Worm (Caenorhabditis elegans) whole organism, young adult: Measurements from ENCODE around the gene Y39A3CL.3.

Experiments used
- B0019.2 ChIP-seq: fragments of 200-800 bp; sonication (Bioruptor generic); conservative IDR thresholded peaks from 2 replicates; pipeline ENCODE4 v1.3.6; 2022; ENCODE audit warnings: missing genetic modification reagents, missing genetic modification characterization, missing compliant biosample characterization
- B0035.1 ChIP-seq: sonication (generic microtip); optimal IDR thresholded peaks from 2 replicates; lab custom pipeline; 2016; ENCODE audit warnings: missing genetic modification characterization, mild to moderate bottlenecking, missing compliant biosample characterization, missing genotype, missing genetic modification reagents
- F22D6.2 ChIP-seq: sonication (generic microtip); optimal IDR thresholded peaks from 2 replicates; lab custom pipeline; 2016; ENCODE audit warnings: mild to moderate bottlenecking, missing genetic modification characterization, missing compliant biosample characterization
- F23B12.7 ChIP-seq: sonication (generic microtip); optimal IDR thresholded peaks from 2 replicates; lab custom pipeline; 2017; ENCODE audit warnings: missing genetic modification characterization, mild to moderate bottlenecking, missing compliant biosample characterization, antibody characterized with exemption, moderate library complexity; ENCODE audit not compliant: insufficient read depth
- F39B2.1 ChIP-seq: fragments of 200-800 bp; sonication (Bioruptor generic); IDR thresholded peaks from 2 replicates; pipeline ENCODE4 v1.3.6; 2022; ENCODE audit warnings: missing genetic modification reagents, missing genetic modification characterization, missing compliant biosample characterization
- F52B5.7 ChIP-seq: sonication (generic microtip); optimal IDR thresholded peaks from 2 replicates; lab custom pipeline; 2016; ENCODE audit warnings: mild to moderate bottlenecking, missing genetic modification characterization, missing compliant biosample characterization
- K11D2.4 ChIP-seq: fragments of 200-800 bp; sonication (Bioruptor generic); IDR thresholded peaks from 2 replicates; pipeline ENCODE4 v1.3.6; 2022; ENCODE audit warnings: missing genetic modification reagents, missing genetic modification characterization, missing compliant biosample characterization
- Y53G8AR.9 ChIP-seq: fragments of 200-800 bp; sonication (Bioruptor generic); conservative IDR thresholded peaks from 2 replicates; pipeline ENCODE4 v1.3.6; 2022; ENCODE audit warnings: missing genetic modification reagents, missing genetic modification characterization, missing compliant biosample characterization
- ZK185.1 ChIP-seq: sonication (generic microtip); optimal IDR thresholded peaks from 2 replicates; lab custom pipeline; 2016; ENCODE audit warnings: mild to moderate bottlenecking, missing genetic modification characterization, missing compliant biosample characterization; ENCODE audit not compliant: poor library complexity, severe bottlenecking
- akir-1 ChIP-seq: fragments of 200-800 bp; sonication (Bioruptor generic); optimal IDR thresholded peaks from 2 replicates; lab custom pipeline; 2018; ENCODE audit warnings: mild to moderate bottlenecking, missing genetic modification characterization, moderate library complexity, missing compliant biosample characterization
- aptf-2 ChIP-seq: fragments of 200-800 bp; sonication (Bioruptor generic); conservative IDR thresholded peaks from 2 replicates; pipeline ENCODE4 v1.3.6; 2022; ENCODE audit warnings: missing genetic modification reagents, missing genetic modification characterization, missing compliant biosample characterization
- bed-1 ChIP-seq: fragments of 200-800 bp; sonication (Bioruptor generic); IDR thresholded peaks from 2 replicates; pipeline ENCODE4 v1.3.6; 2022; ENCODE audit warnings: missing genetic modification reagents, missing genetic modification characterization, missing compliant biosample characterization
- bed-2 ChIP-seq: fragments of 200-800 bp; sonication (Bioruptor generic); IDR thresholded peaks from 2 replicates; pipeline ENCODE4 v1.3.6; 2022; ENCODE audit warnings: missing genetic modification reagents, missing genetic modification characterization, missing compliant biosample characterization
- cebp-1 ChIP-seq, 2 experiments: fragments of 200-800 bp in 1 of 2; sonication (Bioruptor generic) in 1 of 2; sonication (generic microtip) in 1 of 2; IDR thresholded peaks in 1 of 2; optimal IDR thresholded peaks in 1 of 2; 2 replicates each; pipeline versions ENCODE4 v1.3.6 to Lab custom; 2017 to 2022; ENCODE audit warnings: missing compliant biosample characterization in 2 of 2, missing genetic modification characterization in 2 of 2, mild to moderate bottlenecking in 1 of 2, missing genetic modification reagents in 1 of 2, moderate library complexity in 1 of 2
- cebp-2 ChIP-seq: fragments of 200-800 bp; sonication (Bioruptor generic); IDR thresholded peaks from 2 replicates; pipeline ENCODE4 v1.3.6; 2022; ENCODE audit warnings: missing genetic modification characterization, missing compliant biosample characterization
- ceh-40 ChIP-seq: fragments of 200-800 bp; sonication (Bioruptor generic); IDR thresholded peaks from 2 replicates; pipeline ENCODE4 v1.3.6; 2022; ENCODE audit warnings: missing genetic modification characterization, missing compliant biosample characterization
- chd-7 ChIP-seq: sonication (generic microtip); optimal IDR thresholded peaks from 2 replicates; lab custom pipeline; 2016; ENCODE audit warnings: mild to moderate bottlenecking, missing genetic modification characterization, moderate library complexity, missing compliant biosample characterization
- dpl-1 ChIP-seq: fragments of 150-350 bp; optimal IDR thresholded peaks from 2 replicates; lab custom pipeline; 2014; ENCODE audit warnings: missing biosample characterization, missing genetic modification reagents, missing genetic modification characterization
- egl-44 ChIP-seq: fragments of 200-800 bp; sonication (Bioruptor generic); IDR thresholded peaks from 2 replicates; pipeline ENCODE4 v1.3.6; 2022; ENCODE audit warnings: missing genetic modification reagents, missing genetic modification characterization, missing compliant biosample characterization
- egrh-3 ChIP-seq: fragments of 200-800 bp; sonication (Bioruptor generic); IDR thresholded peaks from 2 replicates; pipeline ENCODE4 v1.3.6; 2022; ENCODE audit warnings: missing genetic modification reagents, missing genetic modification characterization, missing compliant biosample characterization
- ekl-4 ChIP-seq: fragments of 200-800 bp; sonication (Bioruptor generic); IDR thresholded peaks from 2 replicates; pipeline ENCODE4 v1.3.6; 2022; ENCODE audit warnings: missing genetic modification reagents, missing genetic modification characterization, missing compliant biosample characterization
- gei-17 ChIP-seq: fragments of 200-800 bp; sonication (Bioruptor generic); optimal IDR thresholded peaks from 2 replicates; lab custom pipeline; 2018; ENCODE audit warnings: mild to moderate bottlenecking, missing genetic modification characterization, missing compliant biosample characterization
- hmg-20 ChIP-seq: fragments of 200-800 bp; sonication (Bioruptor generic); IDR thresholded peaks from 2 replicates; pipeline ENCODE4 v1.3.6; 2022; ENCODE audit warnings: missing genetic modification reagents, missing genetic modification characterization, missing compliant biosample characterization
- hrde-1 ChIP-seq: sonication (generic microtip); optimal IDR thresholded peaks from 2 replicates; lab custom pipeline; 2016; ENCODE audit warnings: missing genetic modification characterization, mild to moderate bottlenecking, missing compliant biosample characterization, moderate library complexity, missing genotype, missing genetic modification reagents, borderline replicate concordance
- lag-1 ChIP-seq: fragments of 200-800 bp; sonication (Bioruptor generic); IDR thresholded peaks from 2 replicates; pipeline ENCODE4 v1.3.6; 2022; ENCODE audit warnings: missing genetic modification reagents, missing genetic modification characterization, missing compliant biosample characterization
- madf-6 ChIP-seq: fragments of 200-800 bp; sonication (Bioruptor generic); IDR thresholded peaks from 2 replicates; pipeline ENCODE4 v1.3.6; 2022; ENCODE audit warnings: missing genetic modification reagents, missing genetic modification characterization, missing compliant biosample characterization
- mcd-1 ChIP-seq: fragments of 200-800 bp; sonication (Bioruptor generic); IDR thresholded peaks from 2 replicates; pipeline ENCODE4 v1.3.6; 2022; ENCODE audit warnings: missing genetic modification reagents, missing genetic modification characterization, missing compliant biosample characterization
- nfya-2 ChIP-seq: fragments of 200-800 bp; sonication (Bioruptor generic); IDR thresholded peaks from 2 replicates; pipeline ENCODE4 v1.3.6; 2022; ENCODE audit warnings: missing genetic modification reagents, missing genetic modification characterization, missing compliant biosample characterization
- nhr-120 ChIP-seq: fragments of 200-800 bp; sonication (Bioruptor generic); IDR thresholded peaks from 2 replicates; pipeline ENCODE4 v1.3.6; 2022; ENCODE audit warnings: missing genetic modification characterization, missing compliant biosample characterization
- nhr-27 ChIP-seq: fragments of 200-800 bp; sonication (Bioruptor generic); optimal IDR thresholded peaks from 2 replicates; lab custom pipeline; 2018; ENCODE audit warnings: mild to moderate bottlenecking, missing genetic modification characterization, moderate library complexity, missing compliant biosample characterization
- tbx-9 ChIP-seq: sonication (generic microtip); optimal IDR thresholded peaks from 2 replicates; lab custom pipeline; 2016; ENCODE audit warnings: borderline replicate concordance, missing genetic modification characterization, inconsistent platforms, missing compliant biosample characterization
- zfh-2 ChIP-seq: fragments of 200-800 bp; sonication (Bioruptor generic); conservative IDR thresholded peaks from 2 replicates; pipeline ENCODE4 v1.3.6; 2022; ENCODE audit warnings: missing genetic modification reagents, missing genetic modification characterization, missing compliant biosample characterization
- zim-3 ChIP-seq: sonication (generic microtip); optimal IDR thresholded peaks from 2 replicates; lab custom pipeline; 2017; ENCODE audit warnings: mild to moderate bottlenecking, missing genetic modification characterization, moderate library complexity, missing compliant biosample characterization
- ztf-25 ChIP-seq: fragments of 200-800 bp; sonication (Bioruptor generic); IDR thresholded peaks from 2 replicates; pipeline ENCODE4 v1.3.6; 2022; ENCODE audit warnings: missing genetic modification reagents, missing genetic modification characterization, missing compliant biosample characterization
- ztf-28 ChIP-seq: fragments of 200-800 bp; sonication (Bioruptor generic); IDR thresholded peaks from 2 replicates; pipeline ENCODE4 v1.3.6; 2022; ENCODE audit warnings: missing genetic modification reagents, missing genetic modification characterization, missing compliant biosample characterization

Y39A3CL.3 gene

DNA sequence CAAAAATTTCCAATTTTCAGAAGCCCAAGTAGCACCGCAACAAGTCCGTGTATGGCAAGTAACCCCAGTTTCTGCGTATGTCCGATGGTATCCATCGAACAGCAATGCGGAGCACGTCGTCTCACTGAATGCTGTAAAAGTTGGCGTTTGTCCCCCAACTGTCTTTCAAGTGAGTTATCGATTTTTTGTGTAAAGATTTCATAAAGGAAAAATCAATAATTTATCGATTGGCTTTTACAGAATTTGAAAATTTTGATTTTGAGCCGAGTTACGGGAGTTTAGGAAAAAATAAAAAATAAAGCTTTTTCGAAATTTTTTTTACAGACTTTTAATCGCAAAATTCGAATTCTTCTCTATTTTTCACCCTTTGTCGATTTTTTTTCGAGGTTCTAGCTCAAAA, 16.5 kb downstream of the Y39A3CL.3 start:
- no peak for TF ChIP-seq F52B5.7 (tag; lab: Kevin White, UChicago)
- TF ChIP-seq ZK185.1 (tag; lab: Kevin White, UChicago), result no peak
- TF ChIP-seq nhr-27 (tag; lab: Kevin White, UChicago), result no peak
- TF ChIP-seq bed-1, result no peak
- no peak for TF ChIP-seq F22D6.2 (tag; lab: Kevin White, UChicago)
- TF ChIP-seq nfya-2 (GFP tag; lab: Robert Waterston, UW), result no peak
- no peak for TF ChIP-seq B0019.2 (GFP tag; lab: Robert Waterston, UW)
- TF ChIP-seq akir-1 (GFP tag; lab: Kevin White, UChicago), result no peak
- TF ChIP-seq hmg-20 (GFP tag; lab: Robert Waterston, UW), result no peak

DNA sequence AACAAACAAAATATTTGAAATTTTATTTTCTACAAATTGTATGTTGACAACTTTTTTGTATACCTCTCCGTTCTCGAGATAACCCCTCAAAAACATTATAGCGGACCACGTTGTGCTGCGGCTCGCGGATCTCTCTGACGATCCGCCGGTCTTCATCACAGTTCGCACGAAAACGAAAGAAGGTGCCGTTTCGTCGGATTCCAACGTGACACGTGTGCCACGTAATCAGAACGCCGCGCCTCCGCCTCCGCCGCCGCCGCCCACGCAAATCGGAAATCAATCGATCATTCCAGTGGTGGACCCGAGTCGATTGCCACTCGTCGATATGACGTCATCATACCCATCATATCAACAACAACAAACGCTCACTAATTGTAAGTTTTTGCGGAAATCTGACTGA, 21.8 kb downstream of the Y39A3CL.3 start:
- TF ChIP-seq egl-44 (GFP tag; lab: Robert Waterston, UW) (no peak), zfh-2 (GFP tag; lab: Robert Waterston, UW) (peak; percentile 69)

DNA sequence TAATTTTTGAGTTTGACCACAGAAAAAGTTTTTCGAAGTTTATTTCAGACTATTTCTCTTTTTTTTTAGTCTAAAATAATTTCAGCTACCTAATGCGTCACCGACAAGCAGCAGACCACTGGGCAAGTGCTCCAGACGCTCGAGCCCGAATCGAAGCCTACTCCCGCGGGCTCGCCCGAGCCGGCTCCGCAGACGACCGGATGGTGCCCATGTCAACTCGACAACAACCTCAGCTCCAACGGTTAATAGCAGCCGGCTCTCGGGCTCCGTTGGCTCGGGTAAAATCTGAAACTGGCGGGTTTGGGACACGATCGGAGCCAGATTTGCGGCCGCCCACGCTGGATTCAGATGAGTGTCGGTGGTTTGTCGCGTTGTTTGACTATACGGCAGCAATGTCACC, 25.4 kb downstream of the Y39A3CL.3 start:
- TF ChIP-seq K11D2.4 (no peak), madf-6 (GFP tag; lab: Robert Waterston, UW) (no peak), egrh-3 (peak; percentile 58; the same call in 1 of the 2 replicates), ztf-25 (GFP tag; lab: Robert Waterston, UW) (no peak), dpl-1 (GFP tag; lab: Kevin White, UChicago) (no peak), chd-7 (tag; lab: Kevin White, UChicago) (no peak), zfh-2 (GFP tag; lab: Robert Waterston, UW) (peak; percentile 93), ekl-4 (GFP tag; lab: Robert Waterston, UW) (no peak)

DNA sequence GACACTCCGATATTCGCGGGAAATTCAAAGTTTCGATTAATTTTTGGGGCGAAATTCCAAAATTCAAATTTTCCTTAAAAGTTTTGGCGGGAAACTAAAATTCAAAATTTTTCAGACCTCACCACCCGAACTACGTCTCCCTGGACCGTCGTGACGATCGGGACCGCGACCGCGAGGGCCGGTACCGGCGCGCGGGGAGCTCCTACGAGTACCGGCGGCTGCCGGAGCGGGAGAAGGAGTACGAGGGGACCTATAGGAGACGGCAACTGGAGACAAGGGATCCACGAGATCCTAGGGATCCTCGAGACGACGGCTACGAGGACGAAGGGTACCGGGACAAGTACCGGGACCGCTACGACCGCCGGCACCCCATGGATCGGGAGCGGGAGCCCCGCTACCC, 26.9 kb downstream of the Y39A3CL.3 start:
- TF ChIP-seq F52B5.7 (tag; lab: Kevin White, UChicago) (no peak), zfh-2 (GFP tag; lab: Robert Waterston, UW) (peak; percentile 59), zim-3 (no peak), aptf-2 (0 out of 2 replicates have a peak, but pooled peaks have one; percentile 24), egrh-3 (peak; percentile 80), nhr-120 (GFP tag; lab: Robert Waterston, UW) (no peak)
- TF ChIP-seq, all 124 proteins: peak for 3

DNA sequence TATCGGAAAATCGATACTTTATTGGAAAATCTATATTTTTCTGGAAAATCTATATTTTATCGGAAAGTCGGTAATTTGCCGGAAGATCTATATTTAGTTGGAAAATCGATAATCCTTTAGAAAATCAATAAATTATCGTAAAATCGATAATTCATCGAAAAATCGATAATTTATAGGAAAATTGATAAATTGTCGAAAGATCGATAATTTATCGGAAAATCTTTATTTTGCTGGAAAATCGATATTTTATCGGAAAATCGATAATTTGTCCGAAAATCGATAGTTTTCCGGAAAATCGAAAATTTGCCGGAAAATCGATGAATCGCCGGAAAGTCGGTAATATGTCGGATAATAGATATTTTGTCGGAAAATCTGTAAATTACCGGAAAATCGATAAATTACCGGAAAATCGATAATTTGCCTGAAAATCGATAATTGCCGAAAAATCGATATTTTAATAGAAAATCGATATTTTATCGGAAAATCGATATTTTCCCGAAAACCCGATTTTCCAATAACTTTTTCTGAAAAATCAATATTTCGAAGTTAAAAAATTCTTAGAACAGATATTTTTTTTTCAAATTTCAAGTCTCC, 27.9 kb downstream of the Y39A3CL.3 start:
- TF ChIP-seq cebp-1 (GFP tag; IDR thresholded peaks at IDR 0.05; lab: Robert Waterston, UW) (no peak), cebp-1 (tag; optimal IDR thresholded peaks at IDR 0.05; lab: Kevin White, UChicago) (no peak), hmg-20 (GFP tag; lab: Robert Waterston, UW) (no peak), gei-17 (GFP tag; lab: Kevin White, UChicago) (no peak), nfya-2 (GFP tag; lab: Robert Waterston, UW) (no peak), lag-1 (GFP tag; lab: Robert Waterston, UW) (no peak), cebp-2 (GFP tag; lab: Robert Waterston, UW) (no peak), F39B2.1 (GFP tag; lab: Robert Waterston, UW) (no peak)

DNA sequence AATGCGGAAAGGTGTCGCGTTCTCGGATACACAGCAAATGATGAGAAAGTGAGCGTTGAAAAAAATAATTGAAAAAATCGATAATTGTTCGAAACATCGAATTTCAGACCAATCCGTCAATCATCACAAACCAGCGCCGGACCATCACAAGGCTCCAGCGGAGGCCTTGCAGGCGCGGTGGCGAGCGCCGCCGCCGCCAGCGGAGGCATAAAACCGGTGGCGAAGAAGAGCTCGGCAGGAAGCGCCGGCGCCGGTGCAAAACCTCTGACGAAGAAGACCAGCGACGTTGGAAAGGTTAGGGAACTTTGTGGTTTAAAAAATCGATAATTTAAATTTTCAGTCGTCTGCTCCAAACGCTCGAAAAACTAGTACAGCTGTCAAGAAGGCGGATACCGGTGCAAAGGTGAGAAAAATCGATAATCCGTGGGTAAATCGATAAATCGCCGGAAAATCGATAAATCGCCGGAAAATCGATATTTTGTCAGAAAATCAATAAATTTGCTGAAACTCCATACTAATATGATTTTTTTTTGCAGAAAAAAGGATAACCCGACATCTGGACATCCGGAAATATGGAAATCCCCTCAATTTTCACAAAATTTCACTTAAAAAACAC, 28.7 kb downstream of the Y39A3CL.3 start:
- TF ChIP-seq ztf-28 (GFP tag; lab: Robert Waterston, UW), result no peak
- TF ChIP-seq bed-2 (GFP tag; lab: Robert Waterston, UW), result no peak
- TF ChIP-seq tbx-9, result no peak
- no peak for TF ChIP-seq F23B12.7 (tag; lab: Kevin White, UChicago)
- no peak for TF ChIP-seq hrde-1 (tag; lab: Kevin White, UChicago)
- no peak for TF ChIP-seq F52B5.7 (tag; lab: Kevin White, UChicago)
- TF ChIP-seq dpl-1 (GFP tag; lab: Kevin White, UChicago), result no peak
- no peak for TF ChIP-seq ztf-25 (GFP tag; lab: Robert Waterston, UW)
- TF ChIP-seq madf-6 (GFP tag; lab: Robert Waterston, UW), result no peak
- no peak for TF ChIP-seq B0035.1
- TF ChIP-seq Y53G8AR.9, result no peak
- 0 out of 2 replicates have a peak, but pooled peaks have one; percentile 3 for TF ChIP-seq ekl-4 (GFP tag; lab: Robert Waterston, UW)
- TF ChIP-seq zfh-2 (GFP tag; lab: Robert Waterston, UW), result peak; percentile 93
- no peak for TF ChIP-seq nhr-120 (GFP tag; lab: Robert Waterston, UW)
- TF ChIP-seq ceh-40 (GFP tag; lab: Robert Waterston, UW), result no peak
- peak; percentile 90 for TF ChIP-seq egrh-3
- 0 out of 2 replicates have a peak, but pooled peaks have one; percentile 33 for TF ChIP-seq mcd-1
